Fruit fly (Drosophila melanogaster): ENCODE measurements around the gene CG17375.

Gene CG17375

dm6 chr2L:6853917-6854316 is 48.3 kb upstream of the CG17375 start (continued):
- TF ChIP-seq cwo (GFP tag; optimal IDR thresholded peaks at IDR 0.05) (peak; percentile 76), CG2116 (GFP tag; optimal IDR thresholded peaks at IDR 0.05) (peak; percentile 33), CG34422 (GFP tag; IDR thresholded peaks at IDR 0.05) (peak; percentile 94), CG15514 (GFP tag; optimal IDR thresholded peaks at IDR 0.05) (peak; percentile 73), E2f2 (GFP tag; IDR thresholded peaks at IDR 0.05) (peak; percentile 83), Lhr (GFP tag; optimal IDR thresholded peaks at IDR 0.05) (peak; percentile 31), CG12219 (GFP tag; optimal IDR thresholded peaks at IDR 0.05) (no peak), row (GFP tag; IDR thresholded peaks at IDR 0.05) (peak; percentile 31; the same call in 1 of the 3 replicates), MESR4 (GFP tag; optimal IDR thresholded peaks at IDR 0.05) (peak; percentile 68), crp (GFP tag; optimal IDR thresholded peaks at IDR 0.05) (peak; percentile 90 to 97), ara (GFP tag; IDR thresholded peaks at IDR 0.05) (no peak), CoRest (tag; optimal IDR thresholded peaks at IDR 0.05) (peak; percentile 6), zen (tag; optimal IDR thresholded peaks at IDR 0.05) (peak; percentile 21), Side (GFP tag; optimal IDR thresholded peaks at IDR 0.05) (no peak), YL-1 (GFP tag; optimal IDR thresholded peaks at IDR 0.05) (peak; percentile 93), Dref (GFP tag; IDR thresholded peaks at IDR 0.05) (peak; percentile 38), Dll (GFP tag; IDR thresholded peaks at IDR 0.05; ENCODE audit: partially characterized antibody) (0 out of 4 replicates have a peak, but pooled peaks have one; percentile 39), Med (GFP tag) (peak; percentile 78), Bgb (GFP tag; IDR thresholded peaks at IDR 0.05; ENCODE audit: partially characterized antibody) (0 out of 2 replicates have a peak, but pooled peaks have one; percentile 10), HmgD (GFP tag; optimal IDR thresholded peaks at IDR 0.05) (peak; percentile 15), Myb (GFP tag; optimal IDR thresholded peaks at IDR 0.05) (peak; percentile 67), Drgx (GFP tag; IDR thresholded peaks at IDR 0.05) (no peak), CG1603 (tag; optimal IDR thresholded peaks at IDR 0.05) (peak; percentile 80), gfzf (GFP tag; optimal IDR thresholded peaks at IDR 0.05) (peak; percentile 91), hb (GFP tag; IDR thresholded peaks at IDR 0.05; ENCODE audit: partially characterized antibody) (no peak), Rfx (GFP tag; IDR thresholded peaks at IDR 0.05) (peak; percentile 32; the same call in 1 of the 2 replicates), CG6791 (GFP tag; IDR thresholded peaks at IDR 0.05; ENCODE audit: partially characterized antibody) (peak; percentile 50; the same call in 1 of the 3 replicates), bbx (GFP tag; IDR thresholded peaks at IDR 0.05; ENCODE audit: partially characterized antibody) (0 out of 2 replicates have a peak, but pooled peaks have one; percentile 20), CG13287 (GFP tag; IDR thresholded peaks at IDR 0.05; ENCODE audit: partially characterized antibody) (peak; percentile 28; the same call in 1 of the 2 replicates), BEAF-32 (GFP tag; optimal IDR thresholded peaks at IDR 0.05) (peak; percentile 43), ap (GFP tag; IDR thresholded peaks at IDR 0.05) (no peak), CG2120 (GFP tag; optimal IDR thresholded peaks at IDR 0.05) (peak; percentile 15), CG32767 (GFP tag; IDR thresholded peaks at IDR 0.05) (peak; percentile 45; the same call in 1 of the 2 replicates), ci (GFP tag; IDR thresholded peaks at IDR 0.05) (peak; percentile 60; the same call in 2 of the 3 replicates), Ets97D (GFP tag; optimal IDR thresholded peaks at IDR 0.05) (peak; percentile 67), Opbp (GFP tag; IDR thresholded peaks at IDR 0.05; ENCODE audit: partially characterized antibody) (peak; percentile 48; the same call in 2 of the 3 replicates), nerfin-1 (tag; optimal IDR thresholded peaks at IDR 0.05) (peak; percentile 23), Pdp1 (GFP tag; optimal IDR thresholded peaks at IDR 0.05) (peak in 1 of 2 experiments; percentile 82), nmo (GFP tag; optimal IDR thresholded peaks at IDR 0.05) (peak; percentile 50), fu2 (GFP tag; optimal IDR thresholded peaks at IDR 0.05) (no peak), Lpt (GFP tag; optimal IDR thresholded peaks at IDR 0.05) (no peak), CG17829 (tag; optimal IDR thresholded peaks at IDR 0.05) (peak; percentile 16), E2f1 (GFP tag; IDR thresholded peaks at IDR 0.05) (peak; percentile 52; the same call in 1 of the 2 replicates), CG9727 (GFP tag; optimal IDR thresholded peaks at IDR 0.05) (no peak), p53 (GFP tag; optimal IDR thresholded peaks at IDR 0.05) (no peak), schlank (tag; optimal IDR thresholded peaks at IDR 0.05) (no peak), insv (GFP tag; optimal IDR thresholded peaks at IDR 0.05) (peak in 1 of 2 experiments; percentile 30), Max (GFP tag; optimal IDR thresholded peaks at IDR 0.05) (peak; percentile 98)
